Worm (Caenorhabditis elegans) whole organism, late embryonic: ENCODE measurements around the gene Y55F3AR.2.

Experiments
- Y22D7AL.16 ChIP-seq: sonication (generic microtip); optimal IDR thresholded peaks from 2 replicates; lab custom pipeline; 2016; ENCODE audit warnings: missing genetic modification characterization, missing compliant biosample characterization
- ama-1 ChIP-seq: fragments of 150-350 bp; optimal IDR thresholded peaks from 2 replicates; lab custom pipeline; 2014
- fax-1 ChIP-seq: sonication (generic microtip); optimal IDR thresholded peaks from 2 replicates; lab custom pipeline; 2016; ENCODE audit warnings: missing genotype, missing genetic modification characterization, missing compliant biosample characterization
- fkh-10 ChIP-seq: fragments of 150-350 bp; optimal IDR thresholded peaks from 2 replicates; lab custom pipeline; 2014; ENCODE audit warnings: missing biosample characterization, missing genetic modification reagents, missing genetic modification characterization
- pha-4 ChIP-seq: fragments of 150-350 bp; optimal IDR thresholded peaks from 2 replicates; lab custom pipeline; 2018; ENCODE audit warnings: missing biosample characterization, missing genetic modification reagents, missing genetic modification characterization
- sox-2 ChIP-seq: fragments of 200-800 bp; sonication (Bioruptor generic); IDR thresholded peaks from 2 replicates; pipeline ENCODE4 v1.3.6; 2022; ENCODE audit warnings: missing genetic modification reagents, missing genetic modification characterization, missing compliant biosample characterization
- syd-9 ChIP-seq: sonication (generic microtip); optimal IDR thresholded peaks from 2 replicates; lab custom pipeline; 2016; ENCODE audit warnings: mild to moderate bottlenecking, missing genetic modification characterization, moderate library complexity, missing compliant biosample characterization

DNA sequence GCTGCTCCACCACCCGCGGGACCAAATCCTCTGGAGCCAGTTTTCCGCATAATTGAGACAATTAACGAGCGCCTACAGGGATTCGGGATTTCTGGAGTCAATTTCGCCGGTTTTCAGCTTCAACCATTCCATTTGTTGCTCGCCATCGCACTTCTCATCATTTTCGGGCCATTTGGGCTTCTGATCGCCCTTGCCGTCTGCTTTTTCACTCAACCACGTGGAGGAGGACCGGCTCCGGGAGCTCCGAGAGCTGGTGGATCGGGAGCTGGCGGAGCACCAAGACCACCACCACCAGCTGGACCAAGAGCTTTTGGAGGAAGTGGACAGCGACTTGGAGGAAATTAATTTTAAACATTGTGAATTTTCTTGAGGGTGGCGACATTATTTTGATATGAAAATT, 1.8 kb downstream of the Y55F3AR.2 start:
- TF ChIP-seq sox-2 (GFP tag; lab: Robert Waterston, UW) (no peak), syd-9 (tag; lab: Kevin White, UChicago) (no peak), ama-1 (lab: Kevin White, UChicago) (no peak), Y22D7AL.16 (tag; lab: Kevin White, UChicago) (no peak), fax-1 (no peak), pha-4 (tag; lab: Kevin White, UChicago) (no peak), fkh-10 (GFP tag; lab: Kevin White, UChicago) (no peak)
